Worm (Caenorhabditis elegans) whole organism, early embryonic: ENCODE results near the gene srh-134.

ENCODE experiments used
- F13C5.2 ChIP-seq: sonication (generic microtip); optimal IDR thresholded peaks from 2 replicates; lab custom pipeline; 2017; ENCODE audit warnings: mild to moderate bottlenecking, missing genetic modification characterization, inconsistent platforms, missing compliant biosample characterization
- ama-1 ChIP-seq: fragments of 150-350 bp; optimal IDR thresholded peaks from 2 replicates; lab custom pipeline; 2014
- ets-7 ChIP-seq: sonication (generic microtip); optimal IDR thresholded peaks from 2 replicates; lab custom pipeline; 2016; ENCODE audit warnings: missing genotype, missing genetic modification characterization, missing compliant biosample characterization
- flt-1 ChIP-seq: fragments of 200-800 bp; sonication (Bioruptor generic); IDR thresholded peaks from 2 replicates; pipeline ENCODE4 v1.3.6; 2022; ENCODE audit warnings: missing genetic modification characterization, missing compliant biosample characterization
- hmbx-1 ChIP-seq: sonication (generic microtip); optimal IDR thresholded peaks from 2 replicates; lab custom pipeline; 2016; ENCODE audit warnings: mild to moderate bottlenecking, missing genetic modification characterization, missing compliant biosample characterization
- hnd-1 ChIP-seq: sonication (generic microtip); optimal IDR thresholded peaks from 2 replicates; lab custom pipeline; 2016; ENCODE audit warnings: missing genetic modification characterization, missing compliant biosample characterization
- tbx-11 ChIP-seq: fragments of 200-800 bp; sonication (Bioruptor generic); IDR thresholded peaks from 2 replicates; pipeline ENCODE4 v1.3.6; 2022; ENCODE audit warnings: missing genetic modification characterization, missing compliant biosample characterization
- tbx-37 ChIP-seq: fragments of 200-800 bp; sonication (Bioruptor generic); conservative IDR thresholded peaks from 2 replicates; pipeline ENCODE4 v1.3.6; 2022; ENCODE audit warnings: missing genetic modification reagents, missing genetic modification characterization, missing compliant biosample characterization

ce11 chrV:17982935-17983334 is 34.2 kb downstream of the srh-134 start:
- TF ChIP-seq ama-1 (lab: Kevin White, UChicago) (no peak), tbx-11 (no peak), hnd-1 (tag; lab: Kevin White, UChicago) (no peak), F13C5.2 (tag; lab: Kevin White, UChicago) (no peak), flt-1 (GFP tag; lab: Robert Waterston, UW) (no peak), hmbx-1 (tag; lab: Kevin White, UChicago) (no peak), tbx-37 (GFP tag; lab: Robert Waterston, UW) (no peak), ets-7 (no peak)
